Worm (Caenorhabditis elegans): ENCODE results near the gene mett-10.

Gene mett-10

ce11 chrIII:10151719-10152118 is 36.9 kb downstream of the mett-10 start:
- TF ChIP-seq eor-1 (tag; optimal IDR thresholded peaks at IDR 0.05), result no peak
- TF ChIP-seq nhr-237 (tag; optimal IDR thresholded peaks at IDR 0.05), result no peak
- TF ChIP-seq ztf-4 (tag; optimal IDR thresholded peaks at IDR 0.05), result no peak
- no peak for TF ChIP-seq ceh-9 (tag; optimal IDR thresholded peaks at IDR 0.05)
- no peak for TF ChIP-seq egl-27 (tag; optimal IDR thresholded peaks at IDR 0.05)
- TF ChIP-seq fkh-10 (GFP tag; optimal IDR thresholded peaks at IDR 0.05), result no peak
- no peak for TF ChIP-seq egl-5 (tag; optimal IDR thresholded peaks at IDR 0.05)
- no peak for TF ChIP-seq elt-2 (tag; optimal IDR thresholded peaks at IDR 0.05)
- TF ChIP-seq pha-4 (tag; optimal IDR thresholded peaks at IDR 0.05), result no peak
- TF ChIP-seq fos-1 (tag; optimal IDR thresholded peaks at IDR 0.05), result no peak
- TF ChIP-seq nhr-76 (tag; optimal IDR thresholded peaks at IDR 0.05), result no peak
- no peak for TF ChIP-seq daf-12 (tag; optimal IDR thresholded peaks at IDR 0.05)
- TF ChIP-seq elt-3 (tag; optimal IDR thresholded peaks at IDR 0.05), result no peak
- no peak for TF ChIP-seq ZK546.5 (tag; optimal IDR thresholded peaks at IDR 0.05)
- TF ChIP-seq unc-39 (tag; optimal IDR thresholded peaks at IDR 0.05), result no peak
- TF ChIP-seq snpc-4 (tag; optimal IDR thresholded peaks at IDR 0.05), result no peak
- no peak for TF ChIP-seq nhr-28 (tag; optimal IDR thresholded peaks at IDR 0.05)
- TF ChIP-seq aly-2 (tag; optimal IDR thresholded peaks at IDR 0.05), result no peak
- TF ChIP-seq ztf-11 (tag; optimal IDR thresholded peaks at IDR 0.05), result no peak
- TF ChIP-seq ceh-16 (tag; optimal IDR thresholded peaks at IDR 0.05), result no peak
- TF ChIP-seq lin-39 (tag; optimal IDR thresholded peaks at IDR 0.05), result peak; percentile 74
- TF ChIP-seq pqm-1 (tag; optimal IDR thresholded peaks at IDR 0.05), result no peak
- TF ChIP-seq skn-1 (tag; optimal IDR thresholded peaks at IDR 0.05), result no peak
- no peak for TF ChIP-seq nhr-12 (tag; optimal IDR thresholded peaks at IDR 0.05)
- peak; percentile 31 for TF ChIP-seq hmg-11 (tag; optimal IDR thresholded peaks at IDR 0.05)
- TF ChIP-seq mdl-1 (tag; optimal IDR thresholded peaks at IDR 0.05), result no peak
- no peak for TF ChIP-seq sea-2 (GFP tag; optimal IDR thresholded peaks at IDR 0.05)
- peak; percentile 55 for TF ChIP-seq nfya-1 (tag; optimal IDR thresholded peaks at IDR 0.05; ENCODE audit: insufficient read depth)
- peak; percentile 28 for TF ChIP-seq ama-1 (optimal IDR thresholded peaks at IDR 0.05)
- TF ChIP-seq lin-15B (tag; optimal IDR thresholded peaks at IDR 0.05), result no peak
- no peak for TF ChIP-seq fkh-2 (tag; optimal IDR thresholded peaks at IDR 0.05)
- no peak for TF ChIP-seq nhr-25 (tag; optimal IDR thresholded peaks at IDR 0.05)
- TF ChIP-seq R02D3.7 (tag; optimal IDR thresholded peaks at IDR 0.05), result no peak
- no peak for TF ChIP-seq ceh-82 (tag; optimal IDR thresholded peaks at IDR 0.05)

ce11 chrIII:10152495-10152894 is 37.7 kb downstream of the mett-10 start, which contains the start of gene nac-3:
Gene nac-3 (plus strand): TSS chrIII:10152795.
- TF ChIP-seq ceh-28 (tag; optimal IDR thresholded peaks at IDR 0.05), result no peak
- no peak for TF ChIP-seq sea-2 (GFP tag; optimal IDR thresholded peaks at IDR 0.05)
- TF ChIP-seq lsy-12 (tag; optimal IDR thresholded peaks at IDR 0.05), result no peak

- TF ChIP-seq snpc-4 (tag; optimal IDR thresholded peaks at IDR 0.05), result no peak
- TF ChIP-seq unc-39 (tag; optimal IDR thresholded peaks at IDR 0.05), result no peak
- TF ChIP-seq hmg-11 (tag; optimal IDR thresholded peaks at IDR 0.05), result peak; percentile 18
- peak; percentile 69 for TF ChIP-seq lin-39 (tag; optimal IDR thresholded peaks at IDR 0.05)
- no peak for TF ChIP-seq nhr-12 (tag; optimal IDR thresholded peaks at IDR 0.05)
- no peak for TF ChIP-seq ZK546.5 (tag; optimal IDR thresholded peaks at IDR 0.05)
- no peak for TF ChIP-seq nhr-43 (tag; optimal IDR thresholded peaks at IDR 0.05; ENCODE audit: poor library complexity, severe bottlenecking)
- peak; percentile 62 for TF ChIP-seq nfya-1 (tag; optimal IDR thresholded peaks at IDR 0.05; ENCODE audit: insufficient read depth)
- peak; percentile 16 for TF ChIP-seq fkh-10 (GFP tag; optimal IDR thresholded peaks at IDR 0.05)
- TF ChIP-seq ceh-82 (tag; optimal IDR thresholded peaks at IDR 0.05), result peak; percentile 42
These were observed 38.2 kb downstream of the mett-10 start for ce11 chrIII:10153003-10153402.

ce11 chrIII:10154993-10155392 is 40.2 kb downstream of the mett-10 start:
- TF ChIP-seq pha-4 (tag; optimal IDR thresholded peaks at IDR 0.05) (peak; percentile 93), nfya-1 (tag; optimal IDR thresholded peaks at IDR 0.05; ENCODE audit: insufficient read depth) (peak; percentile 28), pqm-1 (tag; optimal IDR thresholded peaks at IDR 0.05) (no peak)

All from whole organism, L3 larva.